Fruit fly (Drosophila melanogaster): ENCODE measurements around the gene CG31715.
A peak's percentile ranks its signal among the peaks of the same experiment; 100 is the strongest.

Gene CG31715

DNA sequence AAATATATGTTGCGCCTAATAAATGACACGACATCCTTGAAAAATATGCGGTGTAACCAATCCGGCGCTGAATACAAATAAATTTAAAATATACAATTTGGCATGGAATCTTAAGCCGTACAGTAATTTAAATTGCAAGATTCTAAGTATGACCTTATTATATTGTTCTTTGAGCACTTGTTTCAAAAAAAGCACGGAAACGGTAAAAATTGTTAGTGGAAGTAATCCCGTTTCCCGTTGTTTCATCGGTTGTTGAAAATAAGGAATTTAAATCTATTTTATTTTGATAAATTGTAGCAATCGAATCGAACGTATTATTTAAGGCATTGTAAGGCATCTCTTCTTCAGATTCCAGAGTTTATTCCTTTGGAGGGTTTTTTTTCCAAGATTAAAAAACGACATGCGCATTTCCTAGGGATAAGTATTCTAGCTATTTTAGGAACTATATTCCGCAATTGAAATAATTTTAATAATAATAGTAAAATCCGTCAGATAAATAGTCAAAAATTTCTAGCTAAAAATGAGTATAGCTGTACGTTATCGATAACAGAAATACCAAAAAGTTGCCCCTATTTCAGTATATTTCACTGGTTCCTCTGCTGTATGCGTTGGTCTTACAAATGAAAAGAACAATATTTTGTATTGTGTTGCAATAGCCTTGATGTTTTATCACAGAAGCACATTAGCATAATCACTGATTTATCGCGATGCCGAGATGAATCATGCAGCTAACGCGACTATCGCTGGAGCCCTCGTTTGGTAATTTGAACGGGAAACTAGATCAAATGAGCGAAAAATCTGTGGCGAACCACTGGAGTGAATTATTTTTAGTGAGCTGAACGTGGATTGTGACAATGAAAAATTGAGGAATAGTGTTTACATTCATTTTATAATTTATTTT lies 8.1 kb upstream of the CG31715 start, which contains the start of gene GATAd (continued):
- TF ChIP-seq CG6791 (GFP tag; IDR thresholded peaks at IDR 0.05; ENCODE audit: partially characterized antibody) (no peak), ewg (GFP tag; optimal IDR thresholded peaks at IDR 0.05) (peak; percentile 3), kah (GFP tag; optimal IDR thresholded peaks at IDR 0.05) (no peak), mirr (GFP tag; optimal IDR thresholded peaks at IDR 0.05) (no peak), CG30403 (GFP tag; optimal IDR thresholded peaks at IDR 0.05) (peak; percentile 27), Usf (GFP tag; optimal IDR thresholded peaks at IDR 0.05) (no peak), Hr39 (optimal IDR thresholded peaks at IDR 0.05) (no peak), Scr (GFP tag; IDR thresholded peaks at IDR 0.05; ENCODE audit: partially characterized antibody) (peak; percentile 37), CG2678 (tag; optimal IDR thresholded peaks at IDR 0.05) (no peak), BEAF-32 (GFP tag; optimal IDR thresholded peaks at IDR 0.05) (peak; percentile 45), CG17361 (GFP tag; IDR thresholded peaks at IDR 0.05) (0 out of 3 replicates have a peak, but pooled peaks have one; percentile 5), CG12219 (GFP tag; optimal IDR thresholded peaks at IDR 0.05) (no peak), CG12659 (GFP tag; optimal IDR thresholded peaks at IDR 0.05) (peak; percentile 65), crc (GFP tag; optimal IDR thresholded peaks at IDR 0.05) (no peak), br (optimal IDR thresholded peaks at IDR 0.05) (no peak), CG14965 (GFP tag; optimal IDR thresholded peaks at IDR 0.05; ENCODE audit: borderline replicate concordance) (no peak), HLH3B (GFP tag; IDR thresholded peaks at IDR 0.05) (no peak), cwo (GFP tag; optimal IDR thresholded peaks at IDR 0.05) (no peak), CG2712 (tag; optimal IDR thresholded peaks at IDR 0.05) (peak; percentile 46), CG9817 (tag; optimal IDR thresholded peaks at IDR 0.05) (no peak), CG30020 (tag; optimal IDR thresholded peaks at IDR 0.05) (peak; percentile 95), CG15269 (tag; optimal IDR thresholded peaks at IDR 0.05) (peak; percentile 0), CG2120 (GFP tag; optimal IDR thresholded peaks at IDR 0.05) (peak; percentile 9), gem (tag; optimal IDR thresholded peaks at IDR 0.05) (peak; percentile 26), pfk (GFP tag; optimal IDR thresholded peaks at IDR 0.05) (peak; percentile 83), Camta (GFP tag; optimal IDR thresholded peaks at IDR 0.05) (no peak), NFAT (GFP tag; IDR thresholded peaks at IDR 0.05) (no peak), Opbp (GFP tag; IDR thresholded peaks at IDR 0.05; ENCODE audit: partially characterized antibody) (no peak), tap (tag; optimal IDR thresholded peaks at IDR 0.05) (no peak), CG13424 (tag; optimal IDR thresholded peaks at IDR 0.05) (peak; percentile 21)

- TF ChIP-seq CG12942 (GFP tag; optimal IDR thresholded peaks at IDR 0.05), result no peak
- TF ChIP-seq btn (GFP tag; optimal IDR thresholded peaks at IDR 0.05), result no peak
- TF ChIP-seq CG9727 (GFP tag; optimal IDR thresholded peaks at IDR 0.05), result no peak
- 0 out of 2 replicates have a peak, but pooled peaks have one; percentile 15 for TF ChIP-seq CG17328 (GFP tag; IDR thresholded peaks at IDR 0.05)
- no peak for TF ChIP-seq slbo (GFP tag; IDR thresholded peaks at IDR 0.05)
- peak; percentile 71 for TF ChIP-seq Med (GFP tag)
- 0 out of 2 replicates have a peak, but pooled peaks have one; percentile 6 for TF ChIP-seq CG4360 (GFP tag; IDR thresholded peaks at IDR 0.05)
- TF ChIP-seq tin (GFP tag; optimal IDR thresholded peaks at IDR 0.05), result no peak
- TF ChIP-seq inv (GFP tag; IDR thresholded peaks at IDR 0.05; ENCODE audit: partially characterized antibody), result no peak
- no peak for TF ChIP-seq CG7928 (GFP tag; optimal IDR thresholded peaks at IDR 0.05)
- TF ChIP-seq ro (GFP tag; IDR thresholded peaks at IDR 0.05), result no peak
- TF ChIP-seq gt (GFP tag; IDR thresholded peaks at IDR 0.05), result no peak
- TF ChIP-seq insv (GFP tag; optimal IDR thresholded peaks at IDR 0.05), result no peak
- peak; percentile 21 for TF ChIP-seq Elba2 (GFP tag; optimal IDR thresholded peaks at IDR 0.05)
- no peak for TF ChIP-seq BEAF-32 (GFP tag; optimal IDR thresholded peaks at IDR 0.05)
- TF ChIP-seq mld (GFP tag; IDR thresholded peaks at IDR 0.05; ENCODE audit: partially characterized antibody), result 0 out of 3 replicates have a peak, but pooled peaks have one; percentile 50
- no peak for TF ChIP-seq Mad (GFP tag; optimal IDR thresholded peaks at IDR 0.05)
- no peak for TF ChIP-seq CG3065 (GFP tag; optimal IDR thresholded peaks at IDR 0.05)
- no peak for TF ChIP-seq ATbp (GFP tag; optimal IDR thresholded peaks at IDR 0.05)
- TF ChIP-seq unpg (GFP tag; optimal IDR thresholded peaks at IDR 0.05), result no peak
- no peak for TF ChIP-seq Spps (tag; optimal IDR thresholded peaks at IDR 0.05)
These were observed 7.2 kb upstream of the CG31715 start for dm6 chr2L:10334213-10334612.
